Fruit fly (Drosophila melanogaster): ENCODE data around the gene CG3213.

dm6 chr2L:3483672-3484071 is 35.8 kb downstream of the CG3213 start:
- TF ChIP-seq Myc (optimal IDR thresholded peaks at IDR 0.05) (no peak), CG9705 (GFP tag; optimal IDR thresholded peaks at IDR 0.05) (no peak), pan (optimal IDR thresholded peaks at IDR 0.05) (no peak), Hr83 (GFP tag; optimal IDR thresholded peaks at IDR 0.05; ENCODE audit: poor library complexity, severe bottlenecking) (no peak), Hnf4 (GFP tag; optimal IDR thresholded peaks at IDR 0.05) (no peak), lola (GFP tag; optimal IDR thresholded peaks at IDR 0.05) (no peak), CrebA (GFP tag; optimal IDR thresholded peaks at IDR 0.05; ENCODE audit: borderline replicate concordance) (no peak)

Data from whole organism, wandering third instar larva.